Worm (Caenorhabditis elegans) whole organism, L1 larva: ENCODE data around the gene kdp-1.
A peak's percentile ranks its signal among the peaks of the same experiment; 100 is the strongest.

ENCODE experiments used
- C04F5.9 ChIP-seq: sonication (generic microtip); optimal IDR thresholded peaks from 2 replicates; lab custom pipeline; 2016; ENCODE audit warnings: missing genetic modification characterization, missing compliant biosample characterization
- Y116A8C.19 ChIP-seq: sonication (generic microtip); optimal IDR thresholded peaks from 2 replicates; lab custom pipeline; 2016; ENCODE audit warnings: missing compliant biosample characterization, missing genetic modification characterization, borderline replicate concordance
- alr-1 ChIP-seq: fragments of 200-800 bp; sonication (Bioruptor generic); optimal IDR thresholded peaks from 2 replicates; lab custom pipeline; 2018; ENCODE audit warnings: borderline replicate concordance, mild to moderate bottlenecking, missing genetic modification characterization, missing compliant biosample characterization
- aly-2 ChIP-seq: fragments of 150-350 bp; optimal IDR thresholded peaks from 2 replicates; lab custom pipeline; 2014; ENCODE audit warnings: missing biosample characterization, missing genetic modification characterization
- blmp-1 ChIP-seq: fragments of 150-350 bp; optimal IDR thresholded peaks from 2 replicates; lab custom pipeline; 2014; ENCODE audit warnings: missing biosample characterization, missing genetic modification characterization
- ceh-63 ChIP-seq: fragments of 200-800 bp; sonication (Bioruptor generic); optimal IDR thresholded peaks from 2 replicates; lab custom pipeline; 2018; ENCODE audit warnings: mild to moderate bottlenecking, missing genetic modification characterization, missing compliant biosample characterization
- ceh-8 ChIP-seq: fragments of 200-800 bp; sonication (Bioruptor generic); optimal IDR thresholded peaks from 2 replicates; lab custom pipeline; 2018; ENCODE audit warnings: mild to moderate bottlenecking, missing genetic modification characterization, moderate library complexity, missing compliant biosample characterization
- ceh-88 ChIP-seq: fragments of 200-800 bp; sonication (Bioruptor generic); IDR thresholded peaks from 2 replicates; pipeline ENCODE4 v1.3.6; 2022; ENCODE audit warnings: missing genetic modification characterization, missing compliant biosample characterization
- ces-1 ChIP-seq: fragments of 150-350 bp; optimal IDR thresholded peaks from 2 replicates; lab custom pipeline; 2014; ENCODE audit warnings: missing biosample characterization, missing genetic modification reagents, missing genetic modification characterization
- dpl-1 ChIP-seq, 3 experiments: fragments of 150-350 bp in 2 of 3; sonication (generic microtip) in 1 of 3; optimal IDR thresholded peaks; 2 replicates each; lab custom pipeline; 2014 to 2017; ENCODE audit warnings: missing biosample characterization in 3 of 3, missing genetic modification characterization in 3 of 3, missing genetic modification reagents in 3 of 3
- dsc-1 ChIP-seq: sonication (generic microtip); optimal IDR thresholded peaks from 2 replicates; lab custom pipeline; 2016; ENCODE audit warnings: mild to moderate bottlenecking, missing genetic modification characterization, missing compliant biosample characterization
- efl-1 ChIP-seq, 4 experiments: fragments of 150-350 bp; optimal IDR thresholded peaks in 3 of 4; peaks in 1 of 4; 1 replicate in 1 of 4; 2 replicates in 3 of 4; lab custom pipeline; 2014; ENCODE audit warnings: missing biosample characterization in 2 of 4, missing genetic modification characterization in 2 of 4, missing genetic modification reagents in 2 of 4
- efl-3 ChIP-seq: fragments of 200-800 bp; sonication (Bioruptor generic); optimal IDR thresholded peaks from 2 replicates; lab custom pipeline; 2018; ENCODE audit warnings: mild to moderate bottlenecking, missing genetic modification characterization, missing compliant biosample characterization
- egl-13 ChIP-seq: sonication (generic microtip); optimal IDR thresholded peaks from 2 replicates; lab custom pipeline; 2016; ENCODE audit warnings: missing genotype, missing genetic modification reagents, missing genetic modification characterization, missing compliant biosample characterization
- egl-27 ChIP-seq, 2 experiments: fragments of 150-350 bp in 1 of 2; sonication (generic microtip); optimal IDR thresholded peaks; 3 replicates each; lab custom pipeline; 2017 to 2018; ENCODE audit warnings: missing biosample characterization in 2 of 2, missing genetic modification characterization in 2 of 2, missing genetic modification reagents in 2 of 2
- elt-2 ChIP-seq: sonication (generic microtip); optimal IDR thresholded peaks from 2 replicates; lab custom pipeline; 2016; ENCODE audit warnings: missing genetic modification characterization, mild to moderate bottlenecking, inconsistent platforms, missing compliant biosample characterization, missing genetic modification reagents
- ets-5 ChIP-seq: fragments of 200-800 bp; sonication (Bioruptor generic); IDR thresholded peaks from 2 replicates; pipeline ENCODE4 v1.3.6; 2022; ENCODE audit warnings: missing genetic modification characterization, missing compliant biosample characterization
- fkh-10 ChIP-seq: sonication (generic microtip); optimal IDR thresholded peaks from 2 replicates; lab custom pipeline; 2017; ENCODE audit warnings: missing biosample characterization, missing genetic modification reagents, missing genetic modification characterization
- grh-1 ChIP-seq: fragments of 200-800 bp; sonication (Bioruptor generic); IDR thresholded peaks from 2 replicates; pipeline ENCODE4 v1.3.6; 2022; ENCODE audit warnings: missing genetic modification reagents, missing genetic modification characterization, missing compliant biosample characterization
- hlh-4 ChIP-seq: sonication (generic microtip); optimal IDR thresholded peaks from 2 replicates; lab custom pipeline; 2016; ENCODE audit warnings: mild to moderate bottlenecking, missing genetic modification characterization, missing compliant biosample characterization
- hpl-2 ChIP-seq: fragments of 150-350 bp; optimal IDR thresholded peaks from 2 replicates; lab custom pipeline; 2014; ENCODE audit warnings: missing biosample characterization, missing genetic modification reagents, missing genetic modification characterization
- irx-1 ChIP-seq: sonication (generic microtip); optimal IDR thresholded peaks from 2 replicates; lab custom pipeline; 2016; ENCODE audit warnings: missing genetic modification characterization, missing compliant biosample characterization
- isw-1 ChIP-seq: fragments of 200-800 bp; sonication (Bioruptor generic); IDR thresholded peaks from 2 replicates; pipeline ENCODE4 v1.3.6; 2022; ENCODE audit warnings: missing genetic modification characterization, missing compliant biosample characterization
- lin-13 ChIP-seq: fragments of 150-350 bp; optimal IDR thresholded peaks from 2 replicates; lab custom pipeline; 2014; ENCODE audit warnings: missing biosample characterization, missing genetic modification reagents, missing genetic modification characterization
- lin-15B ChIP-seq: fragments of 150-350 bp; sonication (generic microtip); optimal IDR thresholded peaks from 3 replicates; lab custom pipeline; 2014; ENCODE audit warnings: missing biosample characterization, missing genetic modification characterization
- lin-39 ChIP-seq: fragments of 150-350 bp; optimal IDR thresholded peaks from 2 replicates; lab custom pipeline; 2014; ENCODE audit warnings: missing biosample characterization, missing genetic modification reagents, missing genetic modification characterization
- lir-3 ChIP-seq: sonication (generic microtip); optimal IDR thresholded peaks from 2 replicates; lab custom pipeline; 2016; ENCODE audit warnings: mild to moderate bottlenecking, missing genetic modification characterization, moderate library complexity, missing compliant biosample characterization; ENCODE audit not compliant: poor library complexity
- mab-9 ChIP-seq: fragments of 200-800 bp; sonication (Bioruptor generic); IDR thresholded peaks from 2 replicates; pipeline ENCODE4 v1.3.6; 2022; ENCODE audit warnings: missing genetic modification reagents, missing genetic modification characterization, missing compliant biosample characterization
- mef-2 ChIP-seq: fragments of 150-350 bp; optimal IDR thresholded peaks from 2 replicates; lab custom pipeline; 2014; ENCODE audit warnings: missing biosample characterization, missing genetic modification characterization
- nhr-11 ChIP-seq: fragments of 150-350 bp; optimal IDR thresholded peaks from 2 replicates; lab custom pipeline; 2014; ENCODE audit warnings: missing biosample characterization, missing genetic modification characterization
- nhr-12 ChIP-seq: sonication (generic microtip); optimal IDR thresholded peaks from 2 replicates; lab custom pipeline; 2017; ENCODE audit warnings: missing biosample characterization, missing genetic modification characterization
- nhr-20 ChIP-seq: sonication (generic microtip); optimal IDR thresholded peaks from 2 replicates; lab custom pipeline; 2016; ENCODE audit warnings: mild to moderate bottlenecking, missing genetic modification characterization, missing compliant biosample characterization
- nhr-237 ChIP-seq: fragments of 150-350 bp; optimal IDR thresholded peaks from 2 replicates; lab custom pipeline; 2014; ENCODE audit warnings: missing biosample characterization, missing genetic modification characterization
- nhr-47 ChIP-seq: sonication (generic microtip); optimal IDR thresholded peaks from 2 replicates; lab custom pipeline; 2016; ENCODE audit warnings: mild to moderate bottlenecking, missing genetic modification characterization, moderate library complexity, missing compliant biosample characterization
- nhr-76 ChIP-seq: sonication (generic microtip); optimal IDR thresholded peaks from 2 replicates; lab custom pipeline; 2017; ENCODE audit warnings: missing biosample characterization, missing genetic modification characterization
- nhr-77 ChIP-seq: fragments of 150-350 bp; optimal IDR thresholded peaks from 2 replicates; lab custom pipeline; 2014; ENCODE audit warnings: missing biosample characterization, missing genetic modification characterization
- nhr-85 ChIP-seq: sonication (generic microtip); peaks from one replicate; lab custom pipeline; 2016; ENCODE audit warnings: missing genetic modification characterization, inconsistent platforms, missing compliant biosample characterization
- pax-3 ChIP-seq: fragments of 200-800 bp; sonication (Bioruptor generic); optimal IDR thresholded peaks from 2 replicates; lab custom pipeline; 2018; ENCODE audit warnings: mild to moderate bottlenecking, missing genetic modification characterization, moderate library complexity, missing compliant biosample characterization
- pqm-1 ChIP-seq: sonication (generic microtip); optimal IDR thresholded peaks from 3 replicates; lab custom pipeline; 2017; ENCODE audit warnings: missing biosample characterization, missing genetic modification characterization
- rnt-1 ChIP-seq: sonication (generic microtip); optimal IDR thresholded peaks from 2 replicates; lab custom pipeline; 2016; ENCODE audit warnings: mild to moderate bottlenecking, missing genetic modification characterization, moderate library complexity, missing compliant biosample characterization
- skn-1 ChIP-seq: fragments of 150-350 bp; optimal IDR thresholded peaks from 2 replicates; lab custom pipeline; 2014; ENCODE audit warnings: missing biosample characterization, missing genetic modification characterization
- snpc-4 ChIP-seq: fragments of 150-350 bp; optimal IDR thresholded peaks from 2 replicates; lab custom pipeline; 2014; ENCODE audit warnings: missing biosample characterization, missing genetic modification characterization
- snu-23 ChIP-seq: sonication (generic microtip); optimal IDR thresholded peaks from 2 replicates; lab custom pipeline; 2016; ENCODE audit warnings: missing genetic modification characterization, missing compliant biosample characterization
- sox-4 ChIP-seq: sonication (generic microtip); optimal IDR thresholded peaks from 2 replicates; lab custom pipeline; 2016; ENCODE audit warnings: missing genetic modification characterization, missing compliant biosample characterization
- sptf-1 ChIP-seq: fragments of 150-350 bp; optimal IDR thresholded peaks from 2 replicates; lab custom pipeline; 2014; ENCODE audit warnings: missing biosample characterization, missing genetic modification characterization
- swsn-7 ChIP-seq: sonication (generic microtip); optimal IDR thresholded peaks from 2 replicates; lab custom pipeline; 2016; ENCODE audit warnings: missing genetic modification characterization, missing compliant biosample characterization
- tbx-2 ChIP-seq: sonication (generic microtip); optimal IDR thresholded peaks from 2 replicates; lab custom pipeline; 2016; ENCODE audit warnings: missing genetic modification characterization, missing compliant biosample characterization
- unc-86 ChIP-seq: sonication (generic microtip); optimal IDR thresholded peaks from 2 replicates; lab custom pipeline; 2016; ENCODE audit warnings: missing genetic modification characterization, missing compliant biosample characterization
- xbp-1 ChIP-seq: sonication (generic microtip); optimal IDR thresholded peaks from 2 replicates; lab custom pipeline; 2016; ENCODE audit warnings: missing genetic modification characterization, missing compliant biosample characterization
- ztf-11 ChIP-seq, 2 experiments: sonication (generic microtip); optimal IDR thresholded peaks; 2 replicates each; lab custom pipeline; 2016 to 2017; ENCODE audit warnings: missing genetic modification characterization in 2 of 2, missing biosample characterization in 1 of 2, missing compliant biosample characterization in 1 of 2

kdp-1 gene

DNA sequence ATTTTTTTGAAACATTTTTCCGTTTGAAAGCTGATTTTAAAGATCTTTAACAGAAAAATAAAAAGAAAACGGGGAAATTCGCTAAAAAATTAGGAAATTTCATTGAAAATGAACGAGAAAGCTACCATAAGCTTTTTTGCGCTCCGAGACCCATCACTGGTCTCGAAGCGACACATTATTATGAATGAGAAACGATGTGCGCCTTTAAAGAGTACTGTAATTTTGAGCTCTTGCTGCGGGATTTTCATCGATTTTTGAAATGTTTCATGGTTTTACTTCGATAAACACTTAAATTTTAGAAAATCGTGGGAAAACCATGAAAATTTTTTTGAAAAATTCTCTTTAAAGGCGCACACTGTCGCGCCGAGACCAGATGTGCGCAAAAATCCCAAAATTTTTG is 9.7 kb upstream of the kdp-1 start:
- no peak for TF ChIP-seq ceh-8 (GFP tag; lab: Kevin White, UChicago)
- no peak for TF ChIP-seq dpl-1 (GFP tag; optimal IDR thresholded peaks at IDR 0.05; lab: Kevin White, UChicago)
- TF ChIP-seq nhr-77 (tag; lab: Kevin White, UChicago) = no peak
- no peak for TF ChIP-seq ceh-88 (GFP tag; lab: Robert Waterston, UW)
- TF ChIP-seq dsc-1 (tag; lab: Kevin White, UChicago) = no peak

DNA sequence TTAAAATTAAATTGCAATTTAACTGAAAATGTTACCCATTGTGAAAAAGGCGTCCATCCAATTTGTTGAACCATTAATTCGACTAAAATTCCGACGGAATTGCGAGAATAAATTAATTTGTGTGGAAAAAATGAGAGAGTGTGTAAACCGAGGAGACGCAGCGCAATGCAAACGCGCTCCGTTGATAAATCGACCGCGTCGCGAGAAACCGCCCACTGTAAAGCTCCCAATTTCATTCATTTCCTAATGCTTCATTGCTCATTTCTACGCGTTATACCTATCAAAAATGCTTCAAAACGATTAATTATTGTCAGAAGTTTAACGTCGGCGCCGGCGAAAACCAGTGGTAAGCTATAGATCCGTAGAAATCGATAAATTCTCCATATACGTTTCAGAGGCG is 2.2 kb upstream of the kdp-1 start, which contains the start of the genes Y67H2A.2 and micu-1:
Gene Y67H2A.2, minus strand, starts transcription at position 74 of the 400 bp plus-strand sequence.
Gene micu-1, plus strand, starts transcription at position 181 of the 400 bp plus-strand sequence.
- TF ChIP-seq nhr-11 (tag; lab: Kevin White, UChicago) (no peak), blmp-1 (tag; lab: Kevin White, UChicago) (peak; percentile 28), skn-1 (tag; lab: Kevin White, UChicago) (peak; percentile 62), sox-4 (tag; lab: Kevin White, UChicago) (peak; percentile 56), mab-9 (peak; percentile 84), fkh-10 (GFP tag; lab: Kevin White, UChicago) (peak; percentile 13), mef-2 (tag; lab: Kevin White, UChicago) (peak; percentile 8), nhr-12 (tag; lab: Kevin White, UChicago) (no peak), lin-39 (tag; lab: Kevin White, UChicago) (peak; percentile 50), isw-1 (GFP tag; lab: Robert Waterston, UW) (peak; percentile 70), ets-5 (GFP tag; lab: Robert Waterston, UW) (no peak), unc-86 (tag; lab: Kevin White, UChicago) (peak; percentile 80), sptf-1 (tag; lab: Kevin White, UChicago) (no peak), pqm-1 (tag; lab: Kevin White, UChicago) (no peak), dpl-1 (GFP tag; optimal IDR thresholded peaks at IDR 0.05; lab: Kevin White, UChicago) (peak; percentile 62 to 78 (median 77)), efl-3 (no peak), ztf-11 (tag; optimal IDR thresholded peaks at IDR 0.05; lab: Kevin White, UChicago) (peak in 1 of 2 experiments; percentile 60), pax-3 (tag; lab: Kevin White, UChicago) (peak; percentile 37), irx-1 (tag; lab: Kevin White, UChicago) (peak; percentile 73), alr-1 (tag; lab: Kevin White, UChicago) (no peak), ceh-8 (GFP tag; lab: Kevin White, UChicago) (peak; percentile 74), lin-13 (GFP tag; lab: Kevin White, UChicago) (peak; percentile 74), swsn-7 (peak; percentile 87), ces-1 (GFP tag; lab: Kevin White, UChicago) (no peak), tbx-2 (peak; percentile 82), ceh-63 (peak; percentile 36), nhr-47 (tag; lab: Kevin White, UChicago) (peak; percentile 92), Y116A8C.19 (tag; lab: Kevin White, UChicago) (no peak), efl-1 (optimal IDR thresholded peaks at IDR 0.05; lab: Kevin White, UChicago) (peak; percentile 80 to 82), efl-1 (GFP tag; optimal IDR thresholded peaks at IDR 0.05 in 1 of 2; lab: Kevin White, UChicago) (peak; percentile 73 to 97), hlh-4 (tag; lab: Kevin White, UChicago) (no peak), nhr-76 (tag; lab: Kevin White, UChicago) (no peak), egl-27 (tag; optimal IDR thresholded peaks at IDR 0.05; lab: Kevin White, UChicago) (no peak), xbp-1 (tag; lab: Kevin White, UChicago) (peak; percentile 84), elt-2 (tag; lab: Kevin White, UChicago) (peak; percentile 45), rnt-1 (tag; lab: Kevin White, UChicago) (peak; percentile 89), nhr-237 (peak; percentile 28), nhr-20 (peak; percentile 81), lin-15B (peak; percentile 88), aly-2 (tag; lab: Kevin White, UChicago) (peak; percentile 41), grh-1 (GFP tag; lab: Robert Waterston, UW) (no peak), snu-23 (GFP tag; lab: Kevin White, UChicago) (peak; percentile 87), lir-3 (tag; lab: Kevin White, UChicago) (peak; percentile 50), snpc-4 (peak; percentile 69), hpl-2 (peak; percentile 18), nhr-85 (tag; lab: Kevin White, UChicago) (peak; percentile 78), C04F5.9 (tag; lab: Kevin White, UChicago) (peak; percentile 46), egl-13 (tag; lab: Kevin White, UChicago) (peak; percentile 60)
